Worm (Caenorhabditis elegans) whole organism, L4 larva: ENCODE measurements around the gene ugtp-1.
A peak's percentile ranks its signal among the peaks of the same experiment; 100 is the strongest.

Source experiments
- F10B5.3 ChIP-seq: sonication (generic microtip); optimal IDR thresholded peaks from 2 replicates; lab custom pipeline; 2016; ENCODE audit warnings: mild to moderate bottlenecking, missing genetic modification characterization, missing compliant biosample characterization
- T20F7.1 ChIP-seq: fragments of 200-800 bp; sonication (Bioruptor generic); optimal IDR thresholded peaks from 2 replicates; lab custom pipeline; 2018; ENCODE audit warnings: mild to moderate bottlenecking, missing genetic modification characterization, missing compliant biosample characterization
- T26A8.4 ChIP-seq: fragments of 200-800 bp; sonication (Bioruptor generic); IDR thresholded peaks from 2 replicates; pipeline ENCODE4 v1.3.6; 2022; ENCODE audit warnings: missing genetic modification characterization, missing compliant biosample characterization
- ZK546.5 ChIP-seq, 2 experiments: sonication (generic microtip); optimal IDR thresholded peaks; 2 replicates each; lab custom pipeline; 2017; ENCODE audit warnings: missing biosample characterization in 2 of 2, missing genetic modification characterization in 2 of 2
- aha-1 ChIP-seq: fragments of 150-350 bp; peaks from one replicate; lab custom pipeline; 2014; ENCODE audit warnings: missing biosample characterization, missing genetic modification characterization
- cey-2 ChIP-seq: sonication (generic microtip); optimal IDR thresholded peaks from 3 replicates; lab custom pipeline; 2017; ENCODE audit warnings: missing genetic modification characterization, mild to moderate bottlenecking, missing compliant biosample characterization, antibody characterized with exemption, borderline replicate concordance; ENCODE audit not compliant: insufficient read depth
- daf-16 ChIP-seq, 3 experiments: sonication (generic microtip); optimal IDR thresholded peaks; 2 replicates each; lab custom pipeline; 2016 to 2017; ENCODE audit warnings: missing genetic modification characterization in 3 of 3, missing genetic modification reagents in 3 of 3, mild to moderate bottlenecking in 2 of 3, missing compliant biosample characterization in 2 of 3, missing biosample characterization in 1 of 3, moderate library complexity in 1 of 3
- daf-19 ChIP-seq: fragments of 200-800 bp; sonication (Bioruptor generic); conservative IDR thresholded peaks from 2 replicates; pipeline ENCODE4 v1.3.6; 2022; ENCODE audit warnings: missing genetic modification characterization, missing compliant biosample characterization
- daf-8 ChIP-seq: fragments of 200-800 bp; sonication (Bioruptor generic); IDR thresholded peaks from 2 replicates; pipeline ENCODE4 v1.3.6; 2022; ENCODE audit warnings: missing genetic modification characterization, missing compliant biosample characterization
- dmd-6 ChIP-seq: fragments of 200-800 bp; sonication (Bioruptor generic); IDR thresholded peaks from 2 replicates; pipeline ENCODE4 v1.3.6; 2022; ENCODE audit warnings: missing genetic modification reagents, missing genetic modification characterization, missing compliant biosample characterization
- dpl-1 ChIP-seq: fragments of 150-350 bp; optimal IDR thresholded peaks from 2 replicates; lab custom pipeline; 2014; ENCODE audit warnings: missing biosample characterization, missing genetic modification reagents, missing genetic modification characterization
- dve-1 ChIP-seq: sonication (generic microtip); optimal IDR thresholded peaks from 2 replicates; lab custom pipeline; 2017; ENCODE audit warnings: antibody characterized with exemption, mild to moderate bottlenecking, missing genetic modification characterization, missing compliant biosample characterization; ENCODE audit not compliant: insufficient read depth
- fkh-10 ChIP-seq: fragments of 150-350 bp; optimal IDR thresholded peaks from 2 replicates; lab custom pipeline; 2014; ENCODE audit warnings: missing biosample characterization, missing genetic modification reagents, missing genetic modification characterization
- gei-8 ChIP-seq: fragments of 200-800 bp; sonication (Bioruptor generic); optimal IDR thresholded peaks from 2 replicates; lab custom pipeline; 2018; ENCODE audit warnings: mild to moderate bottlenecking, missing genetic modification characterization, missing compliant biosample characterization
- hif-1 ChIP-seq, 2 experiments: sonication (generic microtip); optimal IDR thresholded peaks; 2 replicates each; lab custom pipeline; 2016 to 2017; ENCODE audit warnings: missing compliant biosample characterization in 2 of 2, missing genetic modification characterization in 2 of 2, missing genetic modification reagents in 2 of 2, missing genotype in 2 of 2, mild to moderate bottlenecking in 1 of 2
- hlh-11 ChIP-seq: fragments of 200-800 bp; sonication (Bioruptor generic); optimal IDR thresholded peaks from 2 replicates; lab custom pipeline; 2018; ENCODE audit warnings: mild to moderate bottlenecking, missing genetic modification characterization, missing compliant biosample characterization
- hlh-30 ChIP-seq: sonication (generic microtip); optimal IDR thresholded peaks from 2 replicates; lab custom pipeline; 2017; ENCODE audit warnings: antibody characterized with exemption, mild to moderate bottlenecking, missing genetic modification characterization, missing compliant biosample characterization; ENCODE audit not compliant: insufficient read depth
- hmg-1.1 ChIP-seq: fragments of 200-800 bp; sonication (Bioruptor generic); IDR thresholded peaks from 2 replicates; pipeline ENCODE4 v1.3.6; 2022; ENCODE audit warnings: missing genetic modification reagents, missing genetic modification characterization, missing compliant biosample characterization
- jun-1 ChIP-seq: fragments of 150-350 bp; optimal IDR thresholded peaks from 2 replicates; lab custom pipeline; 2014; ENCODE audit warnings: missing biosample characterization, missing genetic modification reagents, missing genetic modification characterization
- lin-1 ChIP-seq: fragments of 200-800 bp; sonication (Bioruptor generic); IDR thresholded peaks from 2 replicates; pipeline ENCODE4 v1.3.6; 2022; ENCODE audit warnings: missing genetic modification reagents, missing genetic modification characterization, missing compliant biosample characterization
- lin-13 ChIP-seq: fragments of 150-350 bp; optimal IDR thresholded peaks from 2 replicates; lab custom pipeline; 2014; ENCODE audit warnings: missing biosample characterization, missing genetic modification reagents, missing genetic modification characterization
- lin-38 ChIP-seq: fragments of 200-800 bp; sonication (Bioruptor generic); IDR thresholded peaks from 2 replicates; pipeline ENCODE4 v1.3.6; 2022; ENCODE audit warnings: missing genetic modification reagents, missing genetic modification characterization, missing compliant biosample characterization
- lsy-2 ChIP-seq, 2 experiments: fragments of 150-350 bp in 1 of 2; sonication (generic microtip) in 1 of 2; optimal IDR thresholded peaks; 2 replicates each; lab custom pipeline; 2014 to 2017; ENCODE audit warnings: missing biosample characterization in 2 of 2, missing genetic modification characterization in 2 of 2
- mdl-1 ChIP-seq, 2 experiments: fragments of 150-350 bp in 1 of 2; sonication (generic microtip) in 1 of 2; optimal IDR thresholded peaks; 2 replicates each; lab custom pipeline; 2014 to 2017; ENCODE audit warnings: missing biosample characterization in 2 of 2, missing genetic modification characterization in 2 of 2
- mep-1 ChIP-seq: fragments of 150-350 bp; sonication (generic microtip); optimal IDR thresholded peaks from 3 replicates; lab custom pipeline; 2014; ENCODE audit warnings: missing biosample characterization, missing genetic modification characterization
- mes-2 ChIP-seq: sonication (generic microtip); optimal IDR thresholded peaks from 2 replicates; lab custom pipeline; 2016; ENCODE audit warnings: missing genotype, mild to moderate bottlenecking, missing genetic modification characterization, missing compliant biosample characterization; ENCODE audit not compliant: poor library complexity, severe bottlenecking
- nhr-10 ChIP-seq: fragments of 150-350 bp; optimal IDR thresholded peaks from 2 replicates; lab custom pipeline; 2014; ENCODE audit warnings: missing biosample characterization, missing genetic modification characterization
- nhr-102 ChIP-seq: sonication (generic microtip); optimal IDR thresholded peaks from 2 replicates; lab custom pipeline; 2016; ENCODE audit warnings: mild to moderate bottlenecking, missing genetic modification characterization, moderate library complexity, missing compliant biosample characterization
- nhr-25 ChIP-seq: sonication (generic microtip); optimal IDR thresholded peaks from 2 replicates; lab custom pipeline; 2017; ENCODE audit warnings: missing genetic modification characterization, mild to moderate bottlenecking, missing compliant biosample characterization, antibody characterized with exemption, moderate library complexity, borderline replicate concordance; ENCODE audit not compliant: insufficient read depth
- nhr-28 ChIP-seq: fragments of 150-350 bp; optimal IDR thresholded peaks from 2 replicates; lab custom pipeline; 2014; ENCODE audit warnings: missing biosample characterization, missing genetic modification characterization
- nhr-41 ChIP-seq: fragments of 200-800 bp; sonication (Bioruptor generic); IDR thresholded peaks from 2 replicates; pipeline ENCODE4 v1.3.6; 2022; ENCODE audit warnings: missing genetic modification reagents, missing genetic modification characterization, missing compliant biosample characterization
- nhr-42 ChIP-seq: fragments of 200-800 bp; sonication (Bioruptor generic); IDR thresholded peaks from 2 replicates; pipeline ENCODE4 v1.3.6; 2022; ENCODE audit warnings: missing genetic modification characterization, missing compliant biosample characterization
- nhr-48 ChIP-seq: sonication (generic microtip); optimal IDR thresholded peaks from 2 replicates; lab custom pipeline; 2016; ENCODE audit warnings: mild to moderate bottlenecking, missing genetic modification characterization, missing compliant biosample characterization
- nhr-6 ChIP-seq: fragments of 150-350 bp; optimal IDR thresholded peaks from 2 replicates; lab custom pipeline; 2014; ENCODE audit warnings: missing biosample characterization, missing genetic modification characterization
- nhr-77 ChIP-seq: fragments of 150-350 bp; optimal IDR thresholded peaks from 2 replicates; lab custom pipeline; 2014; ENCODE audit warnings: missing biosample characterization, missing genetic modification characterization
- pha-4 ChIP-seq, 2 experiments: fragments of 150-350 bp in 1 of 2; fragments of 200-800 bp in 1 of 2; sonication (Bioruptor generic) in 1 of 2; IDR thresholded peaks in 1 of 2; optimal IDR thresholded peaks in 1 of 2; 2 replicates each; pipeline versions ENCODE4 v1.3.6 to Lab custom; 2014 to 2022; ENCODE audit warnings: missing genetic modification characterization in 2 of 2, missing genetic modification reagents in 2 of 2, missing biosample characterization in 1 of 2, missing compliant biosample characterization in 1 of 2
- php-3 ChIP-seq: fragments of 200-800 bp; sonication (Bioruptor generic); IDR thresholded peaks from 2 replicates; pipeline ENCODE4 v1.3.6; 2022; ENCODE audit warnings: missing genetic modification reagents, missing genetic modification characterization, missing compliant biosample characterization
- pqm-1 ChIP-seq: sonication (generic microtip); optimal IDR thresholded peaks from 2 replicates; lab custom pipeline; 2017; ENCODE audit warnings: missing biosample characterization, missing genetic modification characterization
- rbr-2 ChIP-seq: sonication (generic microtip); optimal IDR thresholded peaks from 2 replicates; lab custom pipeline; 2016; ENCODE audit warnings: missing genotype, missing genetic modification characterization, missing compliant biosample characterization
- spr-1 ChIP-seq: sonication (generic microtip); optimal IDR thresholded peaks from 2 replicates; lab custom pipeline; 2016; ENCODE audit warnings: mild to moderate bottlenecking, missing genetic modification characterization, missing compliant biosample characterization
- spr-3 ChIP-seq: fragments of 200-800 bp; sonication (Bioruptor generic); optimal IDR thresholded peaks from 2 replicates; lab custom pipeline; 2018; ENCODE audit warnings: mild to moderate bottlenecking, missing genetic modification characterization, missing compliant biosample characterization
- tra-1 ChIP-seq: fragments of 200-800 bp; sonication (Bioruptor generic); IDR thresholded peaks from 2 replicates; pipeline ENCODE4 v1.3.6; 2022; ENCODE audit warnings: missing genetic modification reagents, missing genetic modification characterization, missing compliant biosample characterization
- unc-130 ChIP-seq: sonication (generic microtip); optimal IDR thresholded peaks from 2 replicates; lab custom pipeline; 2016; ENCODE audit warnings: missing genetic modification reagents, missing genetic modification characterization, missing compliant biosample characterization
- unc-62 ChIP-seq, 3 experiments: fragments of 150-350 bp in 1 of 3; sonication (generic microtip); optimal IDR thresholded peaks in 2 of 3; peaks in 1 of 3; 1 replicate in 1 of 3; 2 replicates in 2 of 3; lab custom pipeline; 2014 to 2017; ENCODE audit warnings: missing biosample characterization in 3 of 3, missing genetic modification characterization in 3 of 3, missing genetic modification reagents in 3 of 3, missing genotype in 1 of 3
- zip-2 ChIP-seq: fragments of 150-350 bp; optimal IDR thresholded peaks from 2 replicates; lab custom pipeline; 2014; ENCODE audit warnings: missing biosample characterization, missing genetic modification characterization
- ztf-7 ChIP-seq: fragments of 150-350 bp; optimal IDR thresholded peaks from 2 replicates; lab custom pipeline; 2014; ENCODE audit warnings: missing biosample characterization, missing genetic modification characterization

The ugtp-1 gene

ce11 chrIII:8749487-8749886 lies 1.0 kb downstream of the ugtp-1 start, which contains the start of gene sma-2:
sma-2 (plus strand) TSS chrIII:8749680.
- TF ChIP-seq cey-2 (tag; lab: Kevin White, UChicago): peak; percentile 25
- TF ChIP-seq lin-38 (GFP tag; lab: Robert Waterston, UW): peak; percentile 32; the same call in 1 of the 2 replicates
- 0 out of 2 replicates have a peak, but pooled peaks have one; percentile 44 for TF ChIP-seq nhr-41 (GFP tag; lab: Robert Waterston, UW)
- peak; percentile 39 for TF ChIP-seq dpl-1 (GFP tag; lab: Kevin White, UChicago)
- peak; percentile 53 for TF ChIP-seq nhr-102
- peak; percentile 80 for TF ChIP-seq lin-1 (GFP tag; lab: Robert Waterston, UW)
- peak in 1 of 2 experiments; percentile 74 for TF ChIP-seq daf-16 (GFP tag; optimal IDR thresholded peaks at IDR 0.05; lab: Kevin White, UChicago)
- TF ChIP-seq daf-16 (tag; optimal IDR thresholded peaks at IDR 0.05; lab: Kevin White, UChicago): peak; percentile 95
- peak; percentile 27 for TF ChIP-seq ztf-7
- peak; percentile 74 for TF ChIP-seq nhr-6
- TF ChIP-seq unc-62 (GFP tag; optimal IDR thresholded peaks at IDR 0.05 in 1 of 2; lab: Kevin White, UChicago): peak in 1 of 2 experiments; percentile 14
- no peak for TF ChIP-seq unc-62 (tag; optimal IDR thresholded peaks at IDR 0.05; lab: Kevin White, UChicago)
- peak; percentile 92 for TF ChIP-seq dmd-6 (GFP tag; lab: Robert Waterston, UW)
- TF ChIP-seq F10B5.3 (tag; lab: Kevin White, UChicago): no peak
- peak; percentile 60 for TF ChIP-seq aha-1 (tag; lab: Kevin White, UChicago)
- TF ChIP-seq T26A8.4 (GFP tag; lab: Robert Waterston, UW): peak; percentile 53; the same call in 1 of the 2 replicates
- TF ChIP-seq hlh-30 (tag; lab: Kevin White, UChicago): peak; percentile 56
- TF ChIP-seq mes-2 (tag; lab: Kevin White, UChicago): peak; percentile 73
- TF ChIP-seq nhr-28: peak; percentile 94
- no peak for TF ChIP-seq fkh-10 (GFP tag; lab: Kevin White, UChicago)
- no peak for TF ChIP-seq spr-3 (GFP tag; lab: Kevin White, UChicago)
- peak; percentile 66 for TF ChIP-seq tra-1 (GFP tag; lab: Robert Waterston, UW)
- TF ChIP-seq gei-8 (GFP tag; lab: Kevin White, UChicago): peak; percentile 10
- TF ChIP-seq jun-1 (tag; lab: Kevin White, UChicago): no peak
- no peak for TF ChIP-seq nhr-25 (tag; lab: Kevin White, UChicago)
- peak; percentile 79 for TF ChIP-seq nhr-77 (tag; lab: Kevin White, UChicago)
- TF ChIP-seq hmg-1.1: peak; percentile 59
- TF ChIP-seq T20F7.1: peak; percentile 75
- TF ChIP-seq nhr-10 (tag; lab: Kevin White, UChicago): peak; percentile 42
- TF ChIP-seq mep-1 (tag; lab: Kevin White, UChicago): peak; percentile 78
- TF ChIP-seq zip-2 (tag; lab: Kevin White, UChicago): peak; percentile 40
- peak in 1 of 2 experiments; percentile 54 for TF ChIP-seq lsy-2 (tag; optimal IDR thresholded peaks at IDR 0.05; lab: Kevin White, UChicago)
- peak; percentile 98 for TF ChIP-seq dve-1 (tag; lab: Kevin White, UChicago)
- peak; percentile 20; the same call in 1 of the 2 replicates for TF ChIP-seq pha-4 (GFP tag; IDR thresholded peaks at IDR 0.05; lab: Robert Waterston, UW)
- no peak for TF ChIP-seq pha-4 (tag; optimal IDR thresholded peaks at IDR 0.05; lab: Kevin White, UChicago)
- TF ChIP-seq ZK546.5 (tag; optimal IDR thresholded peaks at IDR 0.05; lab: Kevin White, UChicago): no peak
- peak; percentile 39 for TF ChIP-seq pqm-1 (tag; lab: Kevin White, UChicago)
- no peak for TF ChIP-seq daf-19 (GFP tag; lab: Robert Waterston, UW)
- TF ChIP-seq hif-1 (tag; optimal IDR thresholded peaks at IDR 0.05; lab: Kevin White, UChicago): peak in 1 of 2 experiments; percentile 50
- peak; percentile 5 for TF ChIP-seq lin-13 (GFP tag; lab: Kevin White, UChicago)
- peak; percentile 99 for TF ChIP-seq hlh-11 (tag; lab: Kevin White, UChicago)
- TF ChIP-seq nhr-42 (GFP tag; lab: Robert Waterston, UW): no peak
- TF ChIP-seq php-3: peak; percentile 87
- no peak for TF ChIP-seq daf-8 (GFP tag; lab: Robert Waterston, UW)
- no peak for TF ChIP-seq unc-130 (GFP tag; lab: Kevin White, UChicago)
- peak in 1 of 2 experiments; percentile 68 for TF ChIP-seq mdl-1 (tag; optimal IDR thresholded peaks at IDR 0.05; lab: Kevin White, UChicago)
- TF ChIP-seq rbr-2: peak; percentile 47
- peak; percentile 19 for TF ChIP-seq spr-1 (tag; lab: Kevin White, UChicago)
- peak; percentile 84 for TF ChIP-seq nhr-48 (tag; lab: Kevin White, UChicago)
